Worm (Caenorhabditis elegans) whole organism, L3 larva: ENCODE results near the gene K03H6.1.

Experiments used
- aly-2 ChIP-seq: fragments of 150-350 bp; optimal IDR thresholded peaks from 2 replicates; lab custom pipeline; 2014; ENCODE audit warnings: missing biosample characterization, missing genetic modification characterization
- ama-1 ChIP-seq: fragments of 150-350 bp; optimal IDR thresholded peaks from 2 replicates; lab custom pipeline; 2018
- egl-27 ChIP-seq: sonication (generic microtip); optimal IDR thresholded peaks from 4 replicates; lab custom pipeline; 2017; ENCODE audit warnings: missing biosample characterization, missing genetic modification reagents, missing genetic modification characterization
- elt-1 ChIP-seq: fragments of 150-350 bp; optimal IDR thresholded peaks from 2 replicates; lab custom pipeline; 2014; ENCODE audit warnings: missing biosample characterization, missing genetic modification characterization
- mml-1 ChIP-seq: fragments of 150-350 bp; sonication (generic microtip); optimal IDR thresholded peaks from 3 replicates; lab custom pipeline; 2014; ENCODE audit warnings: missing biosample characterization, missing genetic modification characterization
- nhr-25 ChIP-seq: sonication (generic microtip); optimal IDR thresholded peaks from 2 replicates; lab custom pipeline; 2017; ENCODE audit warnings: missing biosample characterization, missing genetic modification characterization
- snpc-4 ChIP-seq: fragments of 150-350 bp; optimal IDR thresholded peaks from 2 replicates; lab custom pipeline; 2014; ENCODE audit warnings: missing biosample characterization, missing genetic modification characterization
- ztf-4 ChIP-seq: fragments of 150-350 bp; optimal IDR thresholded peaks from 2 replicates; lab custom pipeline; 2014; ENCODE audit warnings: missing biosample characterization, missing genetic modification characterization

- TF ChIP-seq nhr-25 (tag; lab: Kevin White, UChicago) (no peak), aly-2 (tag; lab: Kevin White, UChicago) (no peak), snpc-4 (tag; lab: Kevin White, UChicago) (no peak), mml-1 (tag; lab: Kevin White, UChicago) (no peak), elt-1 (no peak), egl-27 (tag; lab: Kevin White, UChicago) (no peak), ztf-4 (no peak), ama-1 (no peak)
Measured at ce11 chrIV:1521224-1521623, 2.3 kb upstream of the K03H6.1 start, which contains the start of gene K03H6.4.
